Worm (Caenorhabditis elegans): ENCODE measurements around the gene bre-5.

DNA sequence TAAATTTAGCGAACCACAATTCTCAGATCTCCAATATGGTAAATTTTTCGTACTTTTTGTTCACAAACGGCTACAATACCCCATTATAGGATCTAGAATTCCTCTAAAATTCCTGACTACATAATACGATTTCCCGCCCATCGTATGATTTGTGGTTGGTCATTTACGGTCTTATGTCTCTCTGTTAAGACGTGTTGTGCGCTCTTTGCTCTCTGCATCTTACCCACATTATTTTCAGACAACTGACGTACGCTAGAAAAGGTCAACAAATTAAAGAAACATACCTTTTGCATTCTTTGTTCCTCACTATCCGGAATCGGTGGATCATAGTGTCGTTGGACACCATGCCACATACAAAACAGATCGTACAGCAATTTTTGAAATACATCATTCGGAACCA, 8.0 kb downstream of the bre-5 start:
- no peak for TF ChIP-seq unc-39 (tag; optimal IDR thresholded peaks at IDR 0.05)
- TF ChIP-seq nhr-11 (tag; optimal IDR thresholded peaks at IDR 0.05) = no peak
- TF ChIP-seq crh-2 (tag; optimal IDR thresholded peaks at IDR 0.05) = peak; percentile 36
- TF ChIP-seq ztf-1 (GFP tag; conservative IDR thresholded peaks at IDR 0.05) = no peak
- no peak for TF ChIP-seq snpc-4 (tag; optimal IDR thresholded peaks at IDR 0.05)
- TF ChIP-seq nhr-12 (tag; optimal IDR thresholded peaks at IDR 0.05) = no peak
- TF ChIP-seq ceh-82 (tag; optimal IDR thresholded peaks at IDR 0.05) = no peak
